Fruit fly (Drosophila melanogaster) whole organism: ENCODE measurements around the gene mRpL14.

Source experiments
- CG8478 ChIP-seq: fragments of >200 bp; optimal IDR thresholded peaks from 2 replicates; lab custom pipeline; 2018; ENCODE audit warnings: inconsistent platforms
- Dll ChIP-seq: fragments of >200 bp; optimal IDR thresholded peaks from 2 replicates; lab custom pipeline; 2017
- EcR ChIP-seq, 2 experiments: fragments of >200 bp; optimal IDR thresholded peaks; 2 replicates each; lab custom pipeline; 2017; ENCODE audit warnings: missing biosample characterization in 2 of 2, missing genetic modification characterization in 2 of 2, missing genetic modification reagents in 2 of 2
- pan ChIP-seq: fragments of >200 bp; optimal IDR thresholded peaks from 2 replicates; lab custom pipeline; 2017
- psq ChIP-seq: fragments of >200 bp; optimal IDR thresholded peaks from 2 replicates; lab custom pipeline; 2017
- usp ChIP-seq: fragments of >200 bp; optimal IDR thresholded peaks from 2 replicates; lab custom pipeline; 2017; ENCODE audit warnings: missing biosample characterization, missing genetic modification characterization, mixed read lengths

Gene mRpL14

dm6 chrX:2296230-2297044 lies 48.0 kb downstream of the mRpL14 start:
- TF ChIP-seq EcR (GFP tag; optimal IDR thresholded peaks at IDR 0.05; lab: Kevin White, UChicago) (peak; percentile 21 to 66), Dll (no peak), CG8478 (no peak), usp (GFP tag; lab: Kevin White, UChicago) (no peak)

DNA sequence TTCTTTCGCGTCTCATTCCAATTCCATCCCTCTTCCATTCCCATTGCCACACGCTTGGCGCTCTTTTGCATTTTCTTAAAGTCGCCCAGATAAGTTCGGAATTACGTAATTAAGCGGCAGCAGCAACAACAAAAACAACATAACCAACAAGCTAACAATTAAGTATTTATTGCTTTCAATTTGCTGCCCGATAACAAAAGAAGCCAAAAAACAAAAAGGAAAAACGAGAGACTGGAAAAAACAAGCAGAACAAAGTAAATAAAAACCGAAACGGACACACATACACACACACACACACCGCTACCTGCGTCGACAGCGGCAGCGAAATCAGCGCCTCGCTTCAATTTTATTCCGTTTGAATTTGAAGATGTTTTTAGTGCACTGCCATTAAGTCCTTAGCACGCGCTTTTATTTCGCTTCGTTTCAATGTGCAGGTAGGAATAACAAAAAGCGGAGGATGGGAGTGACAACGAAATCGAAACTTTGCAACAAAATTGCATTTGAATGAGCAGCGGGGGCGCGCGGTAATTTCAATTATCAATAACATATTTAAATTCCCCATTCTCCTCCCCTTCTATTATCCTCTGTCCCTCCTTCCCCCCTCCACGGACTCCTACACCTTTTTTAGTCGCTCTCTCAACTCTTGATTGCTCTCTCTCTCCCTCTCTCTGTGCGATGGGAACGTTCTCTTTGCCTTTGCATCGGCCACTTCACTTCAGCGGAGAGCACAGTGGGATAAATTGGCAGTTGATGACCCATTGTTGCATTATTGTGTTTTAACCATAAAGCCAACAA lies 48.8 kb downstream of the mRpL14 start, which contains the start of gene Raf:
Raf (plus strand) TSS at position 32 of the 795 bp plus-strand sequence.
- TF ChIP-seq Dll (peak; percentile 77), EcR (GFP tag; optimal IDR thresholded peaks at IDR 0.05; lab: Kevin White, UChicago) (no peak), pan (lab: Kevin White, UChicago) (no peak), psq (lab: Kevin White, UChicago) (no peak), CG8478 (no peak)

DNA sequence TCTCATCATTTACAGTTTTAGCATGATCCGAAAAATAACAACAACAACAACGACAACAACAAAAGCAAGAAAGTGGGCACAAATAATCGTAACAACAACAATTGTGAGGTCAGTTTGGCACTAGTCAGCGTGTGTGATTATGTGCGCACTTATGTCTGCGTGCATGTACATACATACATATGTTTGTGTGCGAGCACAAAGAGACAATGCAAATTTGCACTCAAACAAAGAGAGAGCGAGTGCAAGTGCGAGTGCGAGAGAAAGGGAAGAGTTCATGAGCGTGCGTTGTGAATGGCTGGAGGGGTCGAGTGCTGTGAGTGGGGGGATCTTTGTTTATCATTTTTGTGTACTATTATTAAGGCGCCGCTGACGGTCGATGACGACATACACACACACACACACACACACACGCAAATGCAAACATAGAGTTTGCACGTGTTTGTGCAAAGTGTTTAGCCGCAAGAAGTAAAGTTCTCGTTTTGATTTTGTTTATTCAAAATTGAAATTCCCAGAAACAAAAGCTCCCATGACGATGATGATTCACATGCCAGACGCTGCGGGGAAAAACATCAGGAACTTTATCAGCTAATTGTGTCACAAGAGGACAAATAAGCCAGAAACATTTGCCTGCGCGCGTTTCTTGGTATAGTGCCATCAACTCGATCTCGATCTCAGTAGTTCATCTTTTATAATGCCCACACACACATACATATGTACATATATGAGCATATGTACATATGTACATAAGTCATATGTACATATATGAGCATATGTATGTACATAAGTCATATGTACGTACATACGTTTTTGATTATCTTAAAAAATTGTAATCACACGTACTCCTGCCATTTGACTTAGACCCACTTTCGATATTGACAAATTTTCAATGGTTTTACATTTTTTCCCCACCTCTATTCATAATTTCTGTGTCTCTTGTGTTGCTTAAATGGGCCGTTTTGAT lies 49.7 kb downstream of the mRpL14 start:
- TF ChIP-seq pan (lab: Kevin White, UChicago) (no peak), Dll (peak; percentile 49), EcR (GFP tag; optimal IDR thresholded peaks at IDR 0.05; lab: Kevin White, UChicago) (peak in 1 of 2 experiments; percentile 34), psq (lab: Kevin White, UChicago) (no peak), CG8478 (no peak)
